Fruit fly (Drosophila melanogaster) whole organism, adult: ENCODE results near the gene Smyd5.
A peak's percentile ranks its signal among the peaks of the same experiment; 100 is the strongest.

Source experiments
- CG11617 ChIP-seq: fragments of 200-800 bp; sonication (Bioruptor generic); optimal IDR thresholded peaks from 2 replicates; lab custom pipeline; 2017; ENCODE audit warnings: mild to moderate bottlenecking, missing biosample characterization, missing genetic modification reagents, missing genetic modification characterization
- CG12768 ChIP-seq: fragments of 200-800 bp; sonication (Bioruptor generic); optimal IDR thresholded peaks from 2 replicates; lab custom pipeline; 2017; ENCODE audit warnings: missing biosample characterization, missing genetic modification characterization, mild to moderate bottlenecking, moderate library complexity, missing genetic modification reagents
- CG14711 ChIP-seq: fragments of 200-800 bp; sonication (Bioruptor generic); optimal IDR thresholded peaks from 2 replicates; lab custom pipeline; 2018; ENCODE audit warnings: missing biosample characterization, mild to moderate bottlenecking, missing genetic modification characterization, moderate library complexity
- CG1620 ChIP-seq: fragments of 200-800 bp; sonication (Bioruptor generic); optimal IDR thresholded peaks from 2 replicates; lab custom pipeline; 2016; ENCODE audit warnings: missing biosample characterization, missing genetic modification characterization
- CG33017 ChIP-seq: fragments of 200-800 bp; sonication (Bioruptor generic); optimal IDR thresholded peaks from 2 replicates; lab custom pipeline; 2018; ENCODE audit warnings: missing biosample characterization, mild to moderate bottlenecking, missing genetic modification characterization, moderate library complexity
- CG5204 ChIP-seq: fragments of 200-800 bp; sonication (Bioruptor generic); optimal IDR thresholded peaks from 2 replicates; lab custom pipeline; 2016; ENCODE audit warnings: missing biosample characterization, missing genetic modification characterization
- CG7045 ChIP-seq: fragments of 200-800 bp; sonication (Bioruptor generic); optimal IDR thresholded peaks from 2 replicates; lab custom pipeline; 2017; ENCODE audit warnings: missing biosample characterization, mild to moderate bottlenecking, missing genetic modification characterization
- CG7101 ChIP-seq: fragments of 200-800 bp; sonication (Bioruptor generic); optimal IDR thresholded peaks from 2 replicates; lab custom pipeline; 2018; ENCODE audit warnings: missing biosample characterization, mild to moderate bottlenecking, missing genetic modification characterization, moderate library complexity
- Clk ChIP-seq: fragments of 200-800 bp; sonication (Bioruptor generic); optimal IDR thresholded peaks from 2 replicates; lab custom pipeline; 2017; ENCODE audit warnings: missing biosample characterization, missing genetic modification characterization
- Crg-1 ChIP-seq: fragments of 200-800 bp; sonication (Bioruptor generic); optimal IDR thresholded peaks from 2 replicates; lab custom pipeline; 2016; ENCODE audit warnings: missing biosample characterization, missing genetic modification characterization
- Hr96 ChIP-seq: fragments of 200-800 bp; sonication (Bioruptor generic); optimal IDR thresholded peaks from 2 replicates; lab custom pipeline; 2016; ENCODE audit warnings: missing biosample characterization, missing genetic modification characterization
- Mnt ChIP-seq: fragments of 200-800 bp; sonication (Bioruptor generic); optimal IDR thresholded peaks from 2 replicates; lab custom pipeline; 2016; ENCODE audit warnings: missing biosample characterization, mild to moderate bottlenecking, missing genetic modification characterization
- bab1 ChIP-seq: fragments of 200-800 bp; sonication (Bioruptor generic); optimal IDR thresholded peaks from 3 replicates; lab custom pipeline; 2019; ENCODE audit warnings: missing biosample characterization, mild to moderate bottlenecking, missing genetic modification characterization, moderate library complexity
- cic ChIP-seq: fragments of 200-800 bp; sonication (Bioruptor generic); optimal IDR thresholded peaks from 2 replicates; lab custom pipeline; 2017; ENCODE audit warnings: missing biosample characterization, mild to moderate bottlenecking, missing genetic modification characterization, moderate library complexity
- cnc ChIP-seq, 2 experiments: fragments of >200 bp; optimal IDR thresholded peaks; 2 replicates each; lab custom pipeline; 2017
- kay ChIP-seq: fragments of 200-800 bp; sonication (Bioruptor generic); peaks from one replicate; lab custom pipeline; 2016; ENCODE audit warnings: missing biosample characterization, missing genetic modification characterization, borderline replicate concordance
- ovo ChIP-seq: fragments of 200-800 bp; sonication (Bioruptor generic); optimal IDR thresholded peaks from 2 replicates; lab custom pipeline; 2016; ENCODE audit warnings: missing biosample characterization, missing genetic modification characterization
- pad ChIP-seq: fragments of 200-800 bp; sonication (Bioruptor generic); optimal IDR thresholded peaks from 3 replicates; lab custom pipeline; 2017; ENCODE audit warnings: missing biosample characterization, missing genetic modification characterization, mild to moderate bottlenecking, moderate library complexity, missing genetic modification reagents
- tj ChIP-seq: fragments of 200-800 bp; sonication (Bioruptor generic); optimal IDR thresholded peaks from 3 replicates; lab custom pipeline; 2017; ENCODE audit warnings: missing biosample characterization, mild to moderate bottlenecking, missing genetic modification characterization, moderate library complexity
- toe ChIP-seq: fragments of 200-800 bp; sonication (Bioruptor generic); optimal IDR thresholded peaks from 2 replicates; lab custom pipeline; 2016; ENCODE audit warnings: missing biosample characterization, missing genetic modification characterization

The Smyd5 gene

dm6 chr3R:21186606-21187393 lies 31.8 kb downstream of the Smyd5 start:
- TF ChIP-seq CG1620 (GFP tag; lab: Kevin White, UChicago): no peak
- no peak for TF ChIP-seq Crg-1 (GFP tag; lab: Kevin White, UChicago)
- TF ChIP-seq Clk (GFP tag; lab: Kevin White, UChicago): no peak
- TF ChIP-seq cnc (optimal IDR thresholded peaks at IDR 0.05; lab: Kevin White, UChicago): no peak
- TF ChIP-seq pad (GFP tag; lab: Kevin White, UChicago): peak; percentile 77
- TF ChIP-seq CG33017 (tag; lab: Kevin White, UChicago): no peak
- TF ChIP-seq Hr96 (GFP tag; lab: Kevin White, UChicago): no peak
- TF ChIP-seq bab1: no peak
- no peak for TF ChIP-seq kay (GFP tag; lab: Kevin White, UChicago)
- TF ChIP-seq CG12768 (GFP tag; lab: Kevin White, UChicago): no peak
- TF ChIP-seq Mnt (GFP tag; lab: Kevin White, UChicago): no peak
- peak; percentile 62 for TF ChIP-seq ovo (GFP tag; lab: Kevin White, UChicago)
- peak; percentile 20 for TF ChIP-seq CG5204 (GFP tag; lab: Kevin White, UChicago)
- peak; percentile 6 for TF ChIP-seq tj (GFP tag; lab: Kevin White, UChicago)
- TF ChIP-seq CG7045 (GFP tag; lab: Kevin White, UChicago): no peak

- peak; percentile 60 for TF ChIP-seq kay (GFP tag; lab: Kevin White, UChicago)
- TF ChIP-seq Clk (GFP tag; lab: Kevin White, UChicago): no peak
These were observed 32.9 kb downstream of the Smyd5 start for dm6 chr3R:21185655-21186054.

- TF ChIP-seq pad (GFP tag; lab: Kevin White, UChicago) (peak; percentile 40), CG33017 (tag; lab: Kevin White, UChicago) (no peak), Mnt (GFP tag; lab: Kevin White, UChicago) (peak; percentile 19), CG12768 (GFP tag; lab: Kevin White, UChicago) (no peak), CG7045 (GFP tag; lab: Kevin White, UChicago) (no peak), Hr96 (GFP tag; lab: Kevin White, UChicago) (no peak), Clk (GFP tag; lab: Kevin White, UChicago) (peak; percentile 21), CG5204 (GFP tag; lab: Kevin White, UChicago) (no peak), Crg-1 (GFP tag; lab: Kevin White, UChicago) (no peak), kay (GFP tag; lab: Kevin White, UChicago) (no peak), CG7101 (tag; lab: Kevin White, UChicago) (peak; percentile 53), tj (GFP tag; lab: Kevin White, UChicago) (peak; percentile 3), CG14711 (tag; lab: Kevin White, UChicago) (no peak), CG11617 (GFP tag; lab: Kevin White, UChicago) (no peak), CG1620 (GFP tag; lab: Kevin White, UChicago) (peak; percentile 63), toe (GFP tag; lab: Kevin White, UChicago) (no peak), bab1 (peak; percentile 78), ovo (GFP tag; lab: Kevin White, UChicago) (peak; percentile 6), cic (no peak), cnc (optimal IDR thresholded peaks at IDR 0.05; lab: Kevin White, UChicago) (no peak)
These were observed 34.0 kb downstream of the Smyd5 start for dm6 chr3R:21184373-21185132.

- TF ChIP-seq kay (GFP tag; lab: Kevin White, UChicago): peak; percentile 80
- TF ChIP-seq cic: peak; percentile 79
- no peak for TF ChIP-seq Mnt (GFP tag; lab: Kevin White, UChicago)
These were observed 36.6 kb downstream of the Smyd5 start for dm6 chr3R:21181957-21182356.

dm6 chr3R:21180391-21180796 lies 38.2 kb downstream of the Smyd5 start:
- TF ChIP-seq CG1620 (GFP tag; lab: Kevin White, UChicago) (no peak), cic (peak; percentile 77), CG11617 (GFP tag; lab: Kevin White, UChicago) (peak; percentile 65), toe (GFP tag; lab: Kevin White, UChicago) (peak; percentile 3), pad (GFP tag; lab: Kevin White, UChicago) (no peak), tj (GFP tag; lab: Kevin White, UChicago) (peak; percentile 5), CG5204 (GFP tag; lab: Kevin White, UChicago) (no peak), bab1 (no peak), CG7045 (GFP tag; lab: Kevin White, UChicago) (peak; percentile 44), CG7101 (tag; lab: Kevin White, UChicago) (peak; percentile 56), Crg-1 (GFP tag; lab: Kevin White, UChicago) (no peak), CG12768 (GFP tag; lab: Kevin White, UChicago) (peak; percentile 85), CG14711 (tag; lab: Kevin White, UChicago) (peak; percentile 50), CG33017 (tag; lab: Kevin White, UChicago) (peak; percentile 48), Clk (GFP tag; lab: Kevin White, UChicago) (peak; percentile 26), Hr96 (GFP tag; lab: Kevin White, UChicago) (peak; percentile 38), Mnt (GFP tag; lab: Kevin White, UChicago) (peak; percentile 4), ovo (GFP tag; lab: Kevin White, UChicago) (no peak), kay (GFP tag; lab: Kevin White, UChicago) (peak; percentile 84), cnc (optimal IDR thresholded peaks at IDR 0.05; lab: Kevin White, UChicago) (no peak)
